Worm (Caenorhabditis elegans) whole organism, L4 larva: ENCODE measurements around the gene F35H10.2.

Experiments
- F49E8.2 ChIP-seq: sonication (generic microtip); optimal IDR thresholded peaks from 2 replicates; lab custom pipeline; 2016; ENCODE audit warnings: missing compliant biosample characterization, mild to moderate bottlenecking, missing genetic modification characterization, borderline replicate concordance
- Y105C5A.15 ChIP-seq: fragments of 200-800 bp; sonication (Bioruptor generic); IDR thresholded peaks from 2 replicates; pipeline ENCODE4 v1.3.6; 2022; ENCODE audit warnings: missing genetic modification characterization, missing compliant biosample characterization
- Y48G9A.11 ChIP-seq: fragments of 200-800 bp; sonication (Bioruptor generic); IDR thresholded peaks from 2 replicates; pipeline ENCODE4 v1.3.6; 2022; ENCODE audit warnings: missing genetic modification reagents, missing genetic modification characterization, missing compliant biosample characterization
- ZK546.5 ChIP-seq, 2 experiments: sonication (generic microtip); optimal IDR thresholded peaks; 2 replicates each; lab custom pipeline; 2017; ENCODE audit warnings: missing biosample characterization in 2 of 2, missing genetic modification characterization in 2 of 2
- aha-1 ChIP-seq: fragments of 150-350 bp; peaks from one replicate; lab custom pipeline; 2014; ENCODE audit warnings: missing biosample characterization, missing genetic modification characterization
- ceh-62 ChIP-seq: sonication (generic microtip); optimal IDR thresholded peaks from 2 replicates; lab custom pipeline; 2017; ENCODE audit warnings: missing biosample characterization, missing genetic modification characterization
- ctbp-1 ChIP-seq: fragments of 200-800 bp; sonication (Bioruptor generic); IDR thresholded peaks from 2 replicates; pipeline ENCODE4 v1.3.6; 2022; ENCODE audit warnings: missing genetic modification reagents, missing genetic modification characterization, missing compliant biosample characterization
- dmd-6 ChIP-seq: fragments of 200-800 bp; sonication (Bioruptor generic); IDR thresholded peaks from 2 replicates; pipeline ENCODE4 v1.3.6; 2022; ENCODE audit warnings: missing genetic modification reagents, missing genetic modification characterization, missing compliant biosample characterization
- duxl-1 ChIP-seq: sonication (generic microtip); optimal IDR thresholded peaks from 2 replicates; lab custom pipeline; 2016; ENCODE audit warnings: mild to moderate bottlenecking, missing genetic modification characterization, moderate library complexity, missing compliant biosample characterization; ENCODE audit not compliant: poor library complexity
- dve-1 ChIP-seq: sonication (generic microtip); optimal IDR thresholded peaks from 2 replicates; lab custom pipeline; 2017; ENCODE audit warnings: antibody characterized with exemption, mild to moderate bottlenecking, missing genetic modification characterization, missing compliant biosample characterization; ENCODE audit not compliant: insufficient read depth
- egl-27 ChIP-seq: sonication (generic microtip); optimal IDR thresholded peaks from 3 replicates; lab custom pipeline; 2017; ENCODE audit warnings: missing biosample characterization, missing genetic modification reagents, missing genetic modification characterization
- egl-43 ChIP-seq: fragments of 200-800 bp; sonication (Bioruptor generic); IDR thresholded peaks from 2 replicates; pipeline ENCODE4 v1.3.6; 2022; ENCODE audit warnings: missing genetic modification reagents, missing genetic modification characterization, missing compliant biosample characterization
- hmg-1.1 ChIP-seq: fragments of 200-800 bp; sonication (Bioruptor generic); IDR thresholded peaks from 2 replicates; pipeline ENCODE4 v1.3.6; 2022; ENCODE audit warnings: missing genetic modification reagents, missing genetic modification characterization, missing compliant biosample characterization
- lin-1 ChIP-seq: fragments of 200-800 bp; sonication (Bioruptor generic); IDR thresholded peaks from 2 replicates; pipeline ENCODE4 v1.3.6; 2022; ENCODE audit warnings: missing genetic modification reagents, missing genetic modification characterization, missing compliant biosample characterization
- lin-29 ChIP-seq: fragments of 200-800 bp; sonication (Bioruptor generic); IDR thresholded peaks from 2 replicates; pipeline ENCODE4 v1.3.6; 2022; ENCODE audit warnings: missing genetic modification reagents, missing genetic modification characterization, missing compliant biosample characterization
- lin-38 ChIP-seq: fragments of 200-800 bp; sonication (Bioruptor generic); IDR thresholded peaks from 2 replicates; pipeline ENCODE4 v1.3.6; 2022; ENCODE audit warnings: missing genetic modification reagents, missing genetic modification characterization, missing compliant biosample characterization
- lir-3 ChIP-seq: sonication (generic microtip); optimal IDR thresholded peaks from 2 replicates; lab custom pipeline; 2016; ENCODE audit warnings: mild to moderate bottlenecking, missing genetic modification characterization, missing compliant biosample characterization
- mes-2 ChIP-seq: sonication (generic microtip); optimal IDR thresholded peaks from 2 replicates; lab custom pipeline; 2016; ENCODE audit warnings: missing genotype, mild to moderate bottlenecking, missing genetic modification characterization, missing compliant biosample characterization; ENCODE audit not compliant: poor library complexity, severe bottlenecking
- nhr-102 ChIP-seq: sonication (generic microtip); optimal IDR thresholded peaks from 2 replicates; lab custom pipeline; 2016; ENCODE audit warnings: mild to moderate bottlenecking, missing genetic modification characterization, moderate library complexity, missing compliant biosample characterization
- nhr-28 ChIP-seq: fragments of 150-350 bp; optimal IDR thresholded peaks from 2 replicates; lab custom pipeline; 2014; ENCODE audit warnings: missing biosample characterization, missing genetic modification characterization
- nhr-48 ChIP-seq: sonication (generic microtip); optimal IDR thresholded peaks from 2 replicates; lab custom pipeline; 2016; ENCODE audit warnings: mild to moderate bottlenecking, missing genetic modification characterization, missing compliant biosample characterization
- set-16 ChIP-seq: fragments of 200-800 bp; sonication (Bioruptor generic); IDR thresholded peaks from 2 replicates; pipeline ENCODE4 v1.3.6; 2022; ENCODE audit warnings: missing genetic modification reagents, missing genetic modification characterization, missing compliant biosample characterization
- skn-1 ChIP-seq: fragments of 150-350 bp; optimal IDR thresholded peaks from 2 replicates; lab custom pipeline; 2014; ENCODE audit warnings: missing biosample characterization, missing genetic modification characterization
- snpc-1.2 ChIP-seq: fragments of 200-800 bp; sonication (Bioruptor generic); IDR thresholded peaks from 2 replicates; pipeline ENCODE4 v1.3.6; 2022; ENCODE audit warnings: missing genetic modification reagents, missing genetic modification characterization, missing compliant biosample characterization
- tag-97 ChIP-seq: fragments of 200-800 bp; sonication (Bioruptor generic); IDR thresholded peaks from 2 replicates; pipeline ENCODE4 v1.3.6; 2022; ENCODE audit warnings: missing genetic modification characterization, missing compliant biosample characterization
- unc-130 ChIP-seq: sonication (generic microtip); optimal IDR thresholded peaks from 2 replicates; lab custom pipeline; 2016; ENCODE audit warnings: missing genetic modification reagents, missing genetic modification characterization, missing compliant biosample characterization
- unc-39 ChIP-seq: sonication (generic microtip); optimal IDR thresholded peaks from 2 replicates; lab custom pipeline; 2017; ENCODE audit warnings: missing biosample characterization, missing genetic modification characterization
- unc-62 ChIP-seq, 3 experiments: fragments of 150-350 bp in 1 of 3; sonication (generic microtip); optimal IDR thresholded peaks in 2 of 3; peaks in 1 of 3; 1 replicate in 1 of 3; 2 replicates in 2 of 3; lab custom pipeline; 2014 to 2017; ENCODE audit warnings: missing biosample characterization in 3 of 3, missing genetic modification characterization in 3 of 3, missing genetic modification reagents in 3 of 3, missing genotype in 1 of 3
- vab-7 ChIP-seq: fragments of 200-800 bp; sonication (Bioruptor generic); IDR thresholded peaks from 2 replicates; pipeline ENCODE4 v1.3.6; 2022; ENCODE audit warnings: missing genetic modification reagents, missing genetic modification characterization, missing compliant biosample characterization
- zfp-2 ChIP-seq: sonication (generic microtip); optimal IDR thresholded peaks from 2 replicates; lab custom pipeline; 2016; ENCODE audit warnings: mild to moderate bottlenecking, missing genetic modification characterization, missing compliant biosample characterization
- zip-2 ChIP-seq: fragments of 150-350 bp; optimal IDR thresholded peaks from 2 replicates; lab custom pipeline; 2014; ENCODE audit warnings: missing biosample characterization, missing genetic modification characterization
- ztf-7 ChIP-seq: fragments of 150-350 bp; optimal IDR thresholded peaks from 2 replicates; lab custom pipeline; 2014; ENCODE audit warnings: missing biosample characterization, missing genetic modification characterization

F35H10.2 gene

ce11 chrIV:8328913-8329312 is at the start of gene F35H10.2:
F35H10.2 (plus strand) TSS chrIV:8329213.
- TF ChIP-seq mes-2 (no peak), ZK546.5 (tag; optimal IDR thresholded peaks at IDR 0.05; lab: Kevin White, UChicago) (no peak), egl-43 (no peak), tag-97 (GFP tag; lab: Robert Waterston, UW) (no peak), unc-39 (tag; lab: Kevin White, UChicago) (no peak), dmd-6 (GFP tag; lab: Robert Waterston, UW) (no peak), ctbp-1 (GFP tag; lab: Robert Waterston, UW) (no peak), set-16 (GFP tag; lab: Robert Waterston, UW) (no peak), zip-2 (tag; lab: Kevin White, UChicago) (no peak), vab-7 (no peak), hmg-1.1 (GFP tag; lab: Robert Waterston, UW) (no peak), lin-29 (no peak)
- TF ChIP-seq, all 104 proteins: peak for 0

- TF ChIP-seq unc-62 (GFP tag; optimal IDR thresholded peaks at IDR 0.05 in 1 of 2; lab: Kevin White, UChicago) (peak in 1 of 2 experiments; percentile 80), unc-62 (tag; optimal IDR thresholded peaks at IDR 0.05; lab: Kevin White, UChicago) (no peak), lir-3 (tag; lab: Kevin White, UChicago) (no peak)
Measured at ce11 chrIV:8283214-8283613, 45.8 kb upstream of the F35H10.2 start.

- TF ChIP-seq nhr-48 (tag; lab: Kevin White, UChicago), result no peak
- no peak for TF ChIP-seq mes-2
- no peak for TF ChIP-seq ZK546.5 (tag; optimal IDR thresholded peaks at IDR 0.05; lab: Kevin White, UChicago)
- no peak for TF ChIP-seq skn-1
- TF ChIP-seq duxl-1 (tag; lab: Kevin White, UChicago), result no peak
- no peak for TF ChIP-seq aha-1 (tag; lab: Kevin White, UChicago)
- TF ChIP-seq snpc-1.2 (GFP tag; lab: Robert Waterston, UW), result no peak
- TF ChIP-seq Y105C5A.15 (GFP tag; lab: Robert Waterston, UW), result 0 out of 2 replicates have a peak, but pooled peaks have one; percentile 15
- no peak for TF ChIP-seq unc-130
- no peak; the same call in 1 of the 2 replicates for TF ChIP-seq lin-38 (GFP tag; lab: Robert Waterston, UW)
- no peak for TF ChIP-seq nhr-102 (tag; lab: Kevin White, UChicago)
- no peak for TF ChIP-seq vab-7
- no peak for TF ChIP-seq ceh-62
- TF ChIP-seq F49E8.2 (tag; lab: Kevin White, UChicago), result peak; percentile 42
- TF ChIP-seq nhr-28 (tag; lab: Kevin White, UChicago), result no peak
- TF ChIP-seq egl-27 (tag; lab: Kevin White, UChicago), result no peak
- TF ChIP-seq unc-39 (tag; lab: Kevin White, UChicago), result no peak
Measured at ce11 chrIV:8286352-8286751, 42.7 kb upstream of the F35H10.2 start, which contains the start of gene K07H8.9. K07H8.9 (minus strand) TSS chrIV:8286476.

- TF ChIP-seq zfp-2 (tag; lab: Kevin White, UChicago) (no peak), unc-62 (GFP tag; optimal IDR thresholded peaks at IDR 0.05 in 1 of 2; lab: Kevin White, UChicago) (peak in 1 of 2 experiments; percentile 96), unc-62 (tag; optimal IDR thresholded peaks at IDR 0.05; lab: Kevin White, UChicago) (no peak), unc-39 (tag; lab: Kevin White, UChicago) (no peak), Y48G9A.11 (GFP tag; lab: Robert Waterston, UW) (no peak), dve-1 (tag; lab: Kevin White, UChicago) (no peak)
Measured at ce11 chrIV:8287287-8287686, 41.7 kb upstream of the F35H10.2 start.

ce11 chrIV:8289105-8289504 is 39.9 kb upstream of the F35H10.2 start:
- TF ChIP-seq egl-43, result 0 out of 2 replicates have a peak, but pooled peaks have one; percentile 51
- TF ChIP-seq unc-62 (GFP tag; optimal IDR thresholded peaks at IDR 0.05 in 1 of 2; lab: Kevin White, UChicago), result no peak
- no peak for TF ChIP-seq unc-62 (tag; optimal IDR thresholded peaks at IDR 0.05; lab: Kevin White, UChicago)
- TF ChIP-seq set-16 (GFP tag; lab: Robert Waterston, UW), result peak; percentile 94
- no peak for TF ChIP-seq ztf-7 (tag; lab: Kevin White, UChicago)
- TF ChIP-seq lin-1 (GFP tag; lab: Robert Waterston, UW), result 0 out of 2 replicates have a peak, but pooled peaks have one; percentile 8
- TF ChIP-seq, all 104 proteins: peak for 3
